Worm (Caenorhabditis elegans) whole organism, late embryonic: ENCODE measurements around the gene F18E9.4.

Experiments
- F13H6.1 ChIP-seq: sonication (generic microtip); optimal IDR thresholded peaks from 2 replicates; lab custom pipeline; 2016; ENCODE audit warnings: missing genetic modification characterization, missing compliant biosample characterization
- ama-1 ChIP-seq: fragments of 150-350 bp; optimal IDR thresholded peaks from 2 replicates; lab custom pipeline; 2014
- ceh-6 ChIP-seq: fragments of 200-800 bp; sonication (Bioruptor generic); optimal IDR thresholded peaks from 2 replicates; lab custom pipeline; 2018; ENCODE audit warnings: mild to moderate bottlenecking, missing genetic modification characterization, missing compliant biosample characterization
- elt-2 ChIP-seq: sonication (generic microtip); optimal IDR thresholded peaks from 2 replicates; lab custom pipeline; 2016; ENCODE audit warnings: missing genetic modification reagents, missing genetic modification characterization, missing compliant biosample characterization
- fkh-6 ChIP-seq: sonication (generic microtip); optimal IDR thresholded peaks from 2 replicates; lab custom pipeline; 2016; ENCODE audit warnings: missing genetic modification characterization, missing compliant biosample characterization
- gmeb-2 ChIP-seq: sonication (generic microtip); optimal IDR thresholded peaks from 2 replicates; lab custom pipeline; 2016; ENCODE audit warnings: missing genetic modification characterization, inconsistent platforms, missing compliant biosample characterization
- lin-11 ChIP-seq: fragments of 200-800 bp; sonication (Bioruptor generic); optimal IDR thresholded peaks from 2 replicates; lab custom pipeline; 2018; ENCODE audit warnings: mild to moderate bottlenecking, missing genetic modification characterization, missing compliant biosample characterization
- pag-3 ChIP-seq: sonication (generic microtip); optimal IDR thresholded peaks from 2 replicates; lab custom pipeline; 2016; ENCODE audit warnings: missing compliant biosample characterization, missing genetic modification characterization, borderline replicate concordance
- pha-2 ChIP-seq: sonication (generic microtip); optimal IDR thresholded peaks from 2 replicates; lab custom pipeline; 2017; ENCODE audit warnings: mild to moderate bottlenecking, missing genetic modification characterization, missing compliant biosample characterization
- pqm-1 ChIP-seq: sonication (generic microtip); optimal IDR thresholded peaks from 2 replicates; lab custom pipeline; 2016; ENCODE audit warnings: missing genetic modification characterization, missing compliant biosample characterization
- sox-2 ChIP-seq: fragments of 200-800 bp; sonication (Bioruptor generic); IDR thresholded peaks from 2 replicates; pipeline ENCODE4 v1.3.6; 2022; ENCODE audit warnings: missing genetic modification reagents, missing genetic modification characterization, missing compliant biosample characterization
- unc-3 ChIP-seq, 2 experiments: fragments of 200-800 bp in 1 of 2; sonication (Bioruptor generic) in 1 of 2; sonication (generic microtip) in 1 of 2; conservative IDR thresholded peaks in 1 of 2; optimal IDR thresholded peaks in 1 of 2; 2 replicates each; pipeline versions ENCODE4 v1.3.6 to Lab custom; 2016 to 2022; ENCODE audit warnings: missing compliant biosample characterization in 2 of 2, missing genetic modification characterization in 2 of 2, missing genetic modification reagents in 1 of 2
- unc-42 ChIP-seq: sonication (generic microtip); optimal IDR thresholded peaks from 2 replicates; lab custom pipeline; 2016; ENCODE audit warnings: missing genotype, missing genetic modification characterization, missing compliant biosample characterization

DNA sequence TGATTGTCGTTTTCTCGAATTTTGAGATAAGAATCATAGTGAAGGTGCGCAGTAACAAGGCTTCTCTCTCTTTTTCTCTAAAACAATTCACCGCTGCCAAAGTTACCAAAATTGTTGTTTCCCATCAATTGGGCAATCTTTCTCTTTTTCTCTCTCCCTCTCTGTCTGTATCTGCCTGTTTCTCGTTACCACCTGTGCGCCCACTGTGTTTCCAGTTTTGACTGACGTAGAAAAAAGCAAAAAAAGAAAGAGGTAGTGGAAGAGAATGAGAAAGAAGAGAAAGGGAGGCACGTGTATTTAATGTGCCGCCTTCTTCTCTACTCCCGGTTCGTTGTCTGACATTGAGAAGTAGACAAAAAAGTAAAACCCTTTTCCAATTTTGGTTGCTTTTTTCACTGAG lies 30.2 kb upstream of the F18E9.4 start:
- no peak for TF ChIP-seq elt-2 (tag; lab: Kevin White, UChicago)
- TF ChIP-seq ama-1 = no peak
- TF ChIP-seq ceh-6 (GFP tag; lab: Kevin White, UChicago) = no peak
- no peak for TF ChIP-seq F13H6.1 (tag; lab: Kevin White, UChicago)
- no peak for TF ChIP-seq sox-2 (GFP tag; lab: Robert Waterston, UW)
- TF ChIP-seq pqm-1 = no peak
- TF ChIP-seq gmeb-2 (tag; lab: Kevin White, UChicago) = no peak
- no peak for TF ChIP-seq unc-42 (tag; lab: Kevin White, UChicago)
- no peak for TF ChIP-seq unc-3 (GFP tag; conservative IDR thresholded peaks at IDR 0.05; lab: Robert Waterston, UW)
- no peak for TF ChIP-seq unc-3 (tag; optimal IDR thresholded peaks at IDR 0.05; lab: Kevin White, UChicago)
- TF ChIP-seq pha-2 = no peak
- TF ChIP-seq fkh-6 (tag; lab: Kevin White, UChicago) = no peak
- no peak for TF ChIP-seq lin-11 (tag; lab: Kevin White, UChicago)
- no peak for TF ChIP-seq pag-3 (tag; lab: Kevin White, UChicago)
